Worm (Caenorhabditis elegans) whole organism, early embryonic: Measurements from ENCODE around the gene B0507.6.

Experiments
- B0310.2 ChIP-seq: sonication (generic microtip); optimal IDR thresholded peaks from 2 replicates; lab custom pipeline; 2016; ENCODE audit warnings: mild to moderate bottlenecking, missing genetic modification characterization, missing compliant biosample characterization
- F13C5.2 ChIP-seq: sonication (generic microtip); optimal IDR thresholded peaks from 2 replicates; lab custom pipeline; 2017; ENCODE audit warnings: mild to moderate bottlenecking, missing genetic modification characterization, inconsistent platforms, missing compliant biosample characterization
- aly-1 ChIP-seq: sonication (generic microtip); optimal IDR thresholded peaks from 2 replicates; lab custom pipeline; 2016; ENCODE audit warnings: missing genetic modification characterization, missing compliant biosample characterization
- ama-1 ChIP-seq: fragments of 150-350 bp; optimal IDR thresholded peaks from 2 replicates; lab custom pipeline; 2014
- ceh-13 ChIP-seq: fragments of 200-800 bp; sonication (Bioruptor generic); optimal IDR thresholded peaks from 2 replicates; lab custom pipeline; 2018; ENCODE audit warnings: mild to moderate bottlenecking, missing genetic modification characterization, missing compliant biosample characterization
- ceh-36 ChIP-seq: sonication (generic microtip); optimal IDR thresholded peaks from 2 replicates; lab custom pipeline; 2016; ENCODE audit warnings: missing genetic modification characterization, inconsistent platforms, missing compliant biosample characterization
- ets-7 ChIP-seq: sonication (generic microtip); optimal IDR thresholded peaks from 2 replicates; lab custom pipeline; 2016; ENCODE audit warnings: missing genotype, missing genetic modification characterization, missing compliant biosample characterization
- flt-1 ChIP-seq: fragments of 200-800 bp; sonication (Bioruptor generic); IDR thresholded peaks from 2 replicates; pipeline ENCODE4 v1.3.6; 2022; ENCODE audit warnings: missing genetic modification characterization, missing compliant biosample characterization
- hmbx-1 ChIP-seq: sonication (generic microtip); optimal IDR thresholded peaks from 2 replicates; lab custom pipeline; 2016; ENCODE audit warnings: mild to moderate bottlenecking, missing genetic modification characterization, missing compliant biosample characterization
- hmg-4 ChIP-seq: fragments of 200-800 bp; sonication (Bioruptor generic); optimal IDR thresholded peaks from 2 replicates; lab custom pipeline; 2018; ENCODE audit warnings: mild to moderate bottlenecking, missing genetic modification characterization, missing compliant biosample characterization
- hnd-1 ChIP-seq: sonication (generic microtip); optimal IDR thresholded peaks from 2 replicates; lab custom pipeline; 2016; ENCODE audit warnings: missing genetic modification characterization, missing compliant biosample characterization
- pes-1 ChIP-seq: fragments of 200-800 bp; sonication (Bioruptor generic); IDR thresholded peaks from 2 replicates; pipeline ENCODE4 v1.3.6; 2022; ENCODE audit warnings: missing genetic modification reagents, missing genetic modification characterization, missing compliant biosample characterization
- scrt-1 ChIP-seq: fragments of 200-800 bp; sonication (Bioruptor generic); IDR thresholded peaks from 2 replicates; pipeline ENCODE4 v1.3.6; 2022; ENCODE audit warnings: missing genetic modification characterization, missing compliant biosample characterization
- sea-1 ChIP-seq: fragments of 200-800 bp; sonication (Bioruptor generic); conservative IDR thresholded peaks from 2 replicates; pipeline ENCODE4 v1.3.6; 2022; ENCODE audit warnings: missing genetic modification characterization, missing compliant biosample characterization
- tbx-11 ChIP-seq: fragments of 200-800 bp; sonication (Bioruptor generic); IDR thresholded peaks from 2 replicates; pipeline ENCODE4 v1.3.6; 2022; ENCODE audit warnings: missing genetic modification characterization, missing compliant biosample characterization
- tbx-37 ChIP-seq: fragments of 200-800 bp; sonication (Bioruptor generic); conservative IDR thresholded peaks from 2 replicates; pipeline ENCODE4 v1.3.6; 2022; ENCODE audit warnings: missing genetic modification reagents, missing genetic modification characterization, missing compliant biosample characterization
- tra-4 ChIP-seq: sonication (generic microtip); optimal IDR thresholded peaks from 2 replicates; lab custom pipeline; 2017; ENCODE audit warnings: missing genetic modification characterization, missing compliant biosample characterization

B0507.6 gene

DNA sequence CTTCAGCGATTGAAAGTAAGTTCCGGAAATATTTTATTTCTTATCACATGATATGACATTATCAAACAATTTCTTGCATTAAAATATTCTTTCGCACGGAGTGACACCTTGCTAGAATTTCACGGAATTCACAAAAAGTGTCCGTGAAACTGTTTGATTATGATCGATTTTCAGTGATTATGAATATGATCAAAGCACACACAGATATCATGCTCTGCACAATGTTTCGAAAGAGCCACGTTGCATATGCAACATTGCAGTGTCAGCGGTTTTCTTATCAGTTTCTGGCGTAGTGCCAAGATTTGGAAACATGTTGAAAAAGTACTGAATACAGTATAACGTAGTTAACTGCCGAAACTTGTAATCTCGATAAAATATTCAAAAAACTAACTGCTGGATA is 23.2 kb downstream of the B0507.6 start:
- TF ChIP-seq tbx-37 (GFP tag; lab: Robert Waterston, UW) (no peak), F13C5.2 (tag; lab: Kevin White, UChicago) (no peak), tra-4 (tag; lab: Kevin White, UChicago) (no peak), hnd-1 (tag; lab: Kevin White, UChicago) (no peak), flt-1 (GFP tag; lab: Robert Waterston, UW) (no peak), ceh-13 (GFP tag; lab: Kevin White, UChicago) (no peak), ama-1 (lab: Kevin White, UChicago) (no peak), aly-1 (no peak), sea-1 (GFP tag; lab: Robert Waterston, UW) (no peak), ets-7 (no peak), scrt-1 (GFP tag; lab: Robert Waterston, UW) (no peak), pes-1 (GFP tag; lab: Robert Waterston, UW) (no peak), B0310.2 (tag; lab: Kevin White, UChicago) (no peak), ceh-36 (tag; lab: Kevin White, UChicago) (no peak), tbx-11 (GFP tag; lab: Robert Waterston, UW) (no peak)

ce11 chrV:8771599-8771998 is 25.6 kb downstream of the B0507.6 start, which contains the start of gene srx-115:
srx-115 (plus strand) TSS chrV:8771899.
- TF ChIP-seq pes-1 (GFP tag; lab: Robert Waterston, UW) (no peak), ceh-36 (tag; lab: Kevin White, UChicago) (no peak), hnd-1 (tag; lab: Kevin White, UChicago) (no peak)

ce11 chrV:8773826-8774382 is 27.9 kb downstream of the B0507.6 start, which contains the start of gene B0507.2:
B0507.2 (plus strand) TSS chrV:8774332.
- TF ChIP-seq aly-1: no peak
- no peak for TF ChIP-seq F13C5.2 (tag; lab: Kevin White, UChicago)
- TF ChIP-seq hmg-4: no peak
- no peak for TF ChIP-seq hnd-1 (tag; lab: Kevin White, UChicago)
- no peak for TF ChIP-seq tbx-11 (GFP tag; lab: Robert Waterston, UW)

DNA sequence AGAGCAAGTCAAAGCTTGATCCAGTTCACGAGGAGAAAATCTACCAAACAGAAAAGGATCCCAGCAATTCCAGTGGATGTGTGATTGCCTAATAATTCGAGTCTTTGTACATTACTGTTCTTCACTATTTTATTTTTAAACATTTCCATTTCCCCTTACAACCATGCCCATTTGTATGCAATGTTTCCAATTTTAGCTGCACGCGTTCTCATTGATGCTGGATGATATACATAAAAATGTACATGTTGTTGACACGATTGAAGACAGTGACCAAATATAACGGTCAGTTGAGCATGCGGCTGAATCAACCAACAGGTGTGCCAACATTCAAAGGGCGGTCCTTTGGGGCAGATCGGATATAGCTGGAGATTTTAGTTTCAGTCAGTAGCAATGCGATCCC is 30.3 kb downstream of the B0507.6 start, which contains the start of gene B0507.1:
TSS of gene B0507.1 (plus strand) at position 301 of the 400 bp plus-strand sequence.
- TF ChIP-seq tbx-11 (GFP tag; lab: Robert Waterston, UW) (no peak), ets-7 (no peak), hnd-1 (tag; lab: Kevin White, UChicago) (no peak), F13C5.2 (tag; lab: Kevin White, UChicago) (no peak), ceh-36 (tag; lab: Kevin White, UChicago) (no peak), hmg-4 (no peak), aly-1 (no peak), ceh-13 (GFP tag; lab: Kevin White, UChicago) (no peak), sea-1 (GFP tag; lab: Robert Waterston, UW) (no peak)

DNA sequence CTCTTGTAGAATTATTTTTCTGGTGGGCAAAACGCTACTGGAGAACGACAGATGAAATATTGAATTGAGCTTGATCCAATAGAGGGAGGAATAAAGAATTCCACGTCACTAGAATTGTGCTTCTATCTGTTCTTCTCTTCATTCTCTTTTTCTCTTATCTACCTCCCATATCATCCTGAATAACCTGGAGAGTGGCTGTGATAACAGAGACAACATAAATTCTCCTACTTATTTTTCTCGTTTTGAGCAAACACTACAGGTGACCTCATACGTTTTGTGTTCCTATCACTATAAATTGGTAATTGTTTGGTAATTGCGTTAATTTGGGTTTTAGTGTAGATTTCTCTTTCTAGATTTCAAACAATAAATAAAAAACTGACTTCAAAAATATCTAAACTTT is 35.2 kb downstream of the B0507.6 start:
- no peak for TF ChIP-seq tra-4 (tag; lab: Kevin White, UChicago)
- TF ChIP-seq tbx-11 (GFP tag; lab: Robert Waterston, UW): no peak
- no peak for TF ChIP-seq tbx-37 (GFP tag; lab: Robert Waterston, UW)
- TF ChIP-seq ceh-13 (GFP tag; lab: Kevin White, UChicago): no peak
- no peak for TF ChIP-seq aly-1
- TF ChIP-seq ets-7: no peak
- TF ChIP-seq F13C5.2 (tag; lab: Kevin White, UChicago): no peak
- no peak for TF ChIP-seq scrt-1 (GFP tag; lab: Robert Waterston, UW)
- no peak for TF ChIP-seq hmg-4
- no peak for TF ChIP-seq B0310.2 (tag; lab: Kevin White, UChicago)
- no peak for TF ChIP-seq hnd-1 (tag; lab: Kevin White, UChicago)
- no peak for TF ChIP-seq flt-1 (GFP tag; lab: Robert Waterston, UW)
- no peak for TF ChIP-seq ama-1 (lab: Kevin White, UChicago)
- no peak for TF ChIP-seq ceh-36 (tag; lab: Kevin White, UChicago)

- TF ChIP-seq sea-1 (GFP tag; lab: Robert Waterston, UW): no peak
- 0 out of 2 replicates have a peak, but pooled peaks have one; percentile 10 for TF ChIP-seq tbx-37 (GFP tag; lab: Robert Waterston, UW)
Measured at ce11 chrV:8782112-8782511, 36.2 kb downstream of the B0507.6 start.

DNA sequence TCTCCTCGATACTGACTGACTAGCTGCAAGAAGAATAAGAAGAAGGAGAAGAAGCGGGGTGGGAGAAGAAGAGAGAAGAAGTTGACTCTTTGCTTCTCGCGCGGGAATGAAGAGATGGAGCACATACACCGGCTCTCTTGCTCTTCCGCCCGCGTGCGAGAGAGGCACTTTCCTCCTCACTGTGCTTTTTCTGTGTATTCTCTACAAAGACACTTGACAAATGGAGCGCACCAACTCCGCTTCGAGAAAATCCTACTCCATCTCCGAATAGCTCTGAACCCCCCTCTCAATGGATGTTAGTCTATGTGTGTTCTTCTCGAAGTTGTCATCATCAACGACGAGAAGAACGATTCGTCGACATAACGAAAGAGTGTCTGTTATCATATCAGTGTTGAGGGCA is 38.5 kb downstream of the B0507.6 start:
- TF ChIP-seq hmg-4: peak; percentile 45
- no peak for TF ChIP-seq ceh-36 (tag; lab: Kevin White, UChicago)
- TF ChIP-seq scrt-1 (GFP tag; lab: Robert Waterston, UW): no peak

ce11 chrV:8785526-8785925 is 39.6 kb downstream of the B0507.6 start:
- TF ChIP-seq B0310.2 (tag; lab: Kevin White, UChicago): peak; percentile 47
- TF ChIP-seq sea-1 (GFP tag; lab: Robert Waterston, UW): 0 out of 2 replicates have a peak, but pooled peaks have one; percentile 52
- no peak for TF ChIP-seq tbx-37 (GFP tag; lab: Robert Waterston, UW)
- TF ChIP-seq ama-1 (lab: Kevin White, UChicago): no peak
- peak; percentile 21 for TF ChIP-seq F13C5.2 (tag; lab: Kevin White, UChicago)
- TF ChIP-seq flt-1 (GFP tag; lab: Robert Waterston, UW): no peak
- TF ChIP-seq hmbx-1: no peak
- TF ChIP-seq scrt-1 (GFP tag; lab: Robert Waterston, UW): peak; percentile 59; the same call in 1 of the 2 replicates
- TF ChIP-seq ceh-13 (GFP tag; lab: Kevin White, UChicago): no peak
- no peak for TF ChIP-seq tra-4 (tag; lab: Kevin White, UChicago)
- TF ChIP-seq ets-7: no peak
- no peak for TF ChIP-seq tbx-11 (GFP tag; lab: Robert Waterston, UW)
- peak; percentile 50 for TF ChIP-seq pes-1 (GFP tag; lab: Robert Waterston, UW)
- peak; percentile 21 for TF ChIP-seq aly-1
- TF ChIP-seq ceh-36 (tag; lab: Kevin White, UChicago): peak; percentile 59
- TF ChIP-seq hmg-4: peak; percentile 94
